Worm (Caenorhabditis elegans) whole organism, midembryonic: Measurements from ENCODE around the gene unc-42.

Source experiments
- cog-1 ChIP-seq: sonication (generic microtip); optimal IDR thresholded peaks from 2 replicates; lab custom pipeline; 2016; ENCODE audit warnings: missing genetic modification characterization, missing compliant biosample characterization
- flt-1 ChIP-seq: fragments of 200-800 bp; sonication (Bioruptor generic); IDR thresholded peaks from 2 replicates; pipeline ENCODE4 v1.3.6; 2022; ENCODE audit warnings: missing genetic modification characterization, missing compliant biosample characterization
- ztf-23 ChIP-seq: fragments of 200-800 bp; sonication (Bioruptor generic); IDR thresholded peaks from 2 replicates; pipeline ENCODE4 v1.3.6; 2022; ENCODE audit warnings: missing genetic modification reagents, missing genetic modification characterization, missing compliant biosample characterization
- ztf-29 ChIP-seq: fragments of 200-800 bp; sonication (Bioruptor generic); IDR thresholded peaks from 2 replicates; pipeline ENCODE4 v1.3.6; 2022; ENCODE audit warnings: missing genetic modification reagents, missing genetic modification characterization, missing compliant biosample characterization

- TF ChIP-seq cog-1 (tag; lab: Kevin White, UChicago): no peak
- TF ChIP-seq flt-1 (GFP tag; lab: Robert Waterston, UW): no peak
- no peak for TF ChIP-seq ztf-29
- no peak for TF ChIP-seq ztf-23 (GFP tag; lab: Robert Waterston, UW)
These were observed 31.9 kb downstream of the unc-42 start, which contains the start of gene aqp-4 for ce11 chrV:9737287-9737686.
